Fruit fly (Drosophila melanogaster) whole organism, pupa: ENCODE measurements around the gene S-Lap1.

Experiments
- CG12605 ChIP-seq: fragments of 200-800 bp; sonication (Bioruptor generic); IDR thresholded peaks from 2 replicates; pipeline ENCODE4 v1.3.6; 2022; ENCODE audit warnings: missing biosample characterization, missing genetic modification characterization
- CG32121 ChIP-seq: fragments of 200-800 bp; sonication (Bioruptor generic); IDR thresholded peaks from 2 replicates; pipeline ENCODE4 v1.3.6; 2022; ENCODE audit warnings: missing biosample characterization, missing genetic modification characterization
- CG4496 ChIP-seq: fragments of 200-800 bp; sonication (Bioruptor generic); IDR thresholded peaks from 3 replicates; pipeline ENCODE4 v1.3.6; 2022; ENCODE audit warnings: missing biosample characterization, missing genetic modification characterization
- CG9948 ChIP-seq: fragments of 200-800 bp; sonication (Bioruptor generic); optimal IDR thresholded peaks from 2 replicates; lab custom pipeline; 2018; ENCODE audit warnings: missing biosample characterization, mild to moderate bottlenecking, missing genetic modification characterization, moderate library complexity
- rn ChIP-seq: fragments of 200-800 bp; sonication (Bioruptor generic); IDR thresholded peaks from 2 replicates; pipeline ENCODE4 v1.3.6; 2022; ENCODE audit warnings: missing biosample characterization, missing genetic modification characterization

dm6 chr3L:8655217-8655896 lies 38.3 kb downstream of the S-Lap1 start:
- TF ChIP-seq CG32121 (GFP tag; lab: Robert Waterston, UW) (no peak), CG12605 (no peak), CG4496 (GFP tag; lab: Robert Waterston, UW) (no peak), rn (GFP tag; lab: Robert Waterston, UW) (no peak), CG9948 (tag; lab: Kevin White, UChicago) (no peak)
